Worm (Caenorhabditis elegans): ENCODE results near the gene F43B10.1.

ce11 chrX:16604096-16604495 is 58.5 kb downstream of the F43B10.1 start:
- TF ChIP-seq saeg-2 (GFP tag; IDR thresholded peaks at IDR 0.05) (no peak), unc-62 (GFP tag; optimal IDR thresholded peaks at IDR 0.05 in 1 of 2) (peak in 1 of 2 experiments; percentile 77), unc-62 (tag; optimal IDR thresholded peaks at IDR 0.05) (no peak), dpl-1 (GFP tag; optimal IDR thresholded peaks at IDR 0.05) (no peak), fkh-10 (GFP tag; optimal IDR thresholded peaks at IDR 0.05) (no peak), lsy-2 (tag; optimal IDR thresholded peaks at IDR 0.05) (no peak), lir-3 (tag; optimal IDR thresholded peaks at IDR 0.05) (no peak), nhr-77 (tag; optimal IDR thresholded peaks at IDR 0.05) (no peak)

Data from whole organism, L4 larva.